Fruit fly (Drosophila melanogaster) whole organism, pupa: Measurements from ENCODE around the gene vers.

Experiments
- CG10348 ChIP-seq: fragments of 200-800 bp; sonication (Bioruptor generic); IDR thresholded peaks from 2 replicates; pipeline ENCODE4 v1.3.6; 2022; ENCODE audit warnings: missing biosample characterization, missing genetic modification characterization
- CG12605 ChIP-seq: fragments of 200-800 bp; sonication (Bioruptor generic); IDR thresholded peaks from 2 replicates; pipeline ENCODE4 v1.3.6; 2022; ENCODE audit warnings: missing biosample characterization, missing genetic modification characterization
- CG13204 ChIP-seq: fragments of 200-800 bp; sonication (Bioruptor generic); optimal IDR thresholded peaks from 2 replicates; lab custom pipeline; 2018; ENCODE audit warnings: missing biosample characterization, mild to moderate bottlenecking, missing genetic modification characterization, moderate library complexity
- CG14655 ChIP-seq: fragments of 200-800 bp; sonication (Bioruptor generic); optimal IDR thresholded peaks from 3 replicates; lab custom pipeline; 2017; ENCODE audit warnings: mild to moderate bottlenecking, missing biosample characterization, missing genetic modification reagents, missing genetic modification characterization
- CG15710 ChIP-seq: fragments of 200-800 bp; sonication (Bioruptor generic); optimal IDR thresholded peaks from 2 replicates; lab custom pipeline; 2018; ENCODE audit warnings: missing biosample characterization, mild to moderate bottlenecking, missing genetic modification characterization, moderate library complexity
- CG17806 ChIP-seq: fragments of 200-800 bp; sonication (Bioruptor generic); optimal IDR thresholded peaks from 2 replicates; lab custom pipeline; 2018; ENCODE audit warnings: missing biosample characterization, mild to moderate bottlenecking, missing genetic modification characterization, moderate library complexity
- CG32121 ChIP-seq: fragments of 200-800 bp; sonication (Bioruptor generic); IDR thresholded peaks from 2 replicates; pipeline ENCODE4 v1.3.6; 2022; ENCODE audit warnings: missing biosample characterization, missing genetic modification characterization
- CG34367 ChIP-seq: fragments of 200-800 bp; sonication (Bioruptor generic); optimal IDR thresholded peaks from 2 replicates; lab custom pipeline; 2018; ENCODE audit warnings: missing biosample characterization, mild to moderate bottlenecking, missing genetic modification characterization
- CG4496 ChIP-seq: fragments of 200-800 bp; sonication (Bioruptor generic); IDR thresholded peaks from 3 replicates; pipeline ENCODE4 v1.3.6; 2022; ENCODE audit warnings: missing biosample characterization, missing genetic modification characterization
- CG8159 ChIP-seq: fragments of 200-800 bp; sonication (Bioruptor generic); optimal IDR thresholded peaks from 3 replicates; lab custom pipeline; 2018; ENCODE audit warnings: missing biosample characterization, mild to moderate bottlenecking, missing genetic modification characterization, moderate library complexity
- CG8301 ChIP-seq: fragments of 200-800 bp; sonication (Bioruptor generic); optimal IDR thresholded peaks from 2 replicates; lab custom pipeline; 2018; ENCODE audit warnings: missing biosample characterization, mild to moderate bottlenecking, missing genetic modification characterization
- CG9948 ChIP-seq: fragments of 200-800 bp; sonication (Bioruptor generic); optimal IDR thresholded peaks from 2 replicates; lab custom pipeline; 2018; ENCODE audit warnings: missing biosample characterization, mild to moderate bottlenecking, missing genetic modification characterization, moderate library complexity
- D1 ChIP-seq: fragments of 200-800 bp; sonication (Bioruptor generic); optimal IDR thresholded peaks from 2 replicates; lab custom pipeline; 2018; ENCODE audit warnings: missing biosample characterization, mild to moderate bottlenecking, missing genetic modification characterization, moderate library complexity
- EcR ChIP-seq: fragments of 200-800 bp; sonication (Bioruptor generic); optimal IDR thresholded peaks from 3 replicates; lab custom pipeline; 2019; ENCODE audit warnings: missing biosample characterization, missing genetic modification characterization, mild to moderate bottlenecking, moderate library complexity, missing genetic modification reagents
- Ets98B ChIP-seq: fragments of 200-800 bp; sonication (Bioruptor generic); IDR thresholded peaks from 2 replicates; pipeline ENCODE4 v1.3.6; 2022; ENCODE audit warnings: missing biosample characterization, missing genetic modification characterization
- Pif1A ChIP-seq: fragments of 200-800 bp; sonication (Bioruptor generic); optimal IDR thresholded peaks from 3 replicates; lab custom pipeline; 2016; ENCODE audit warnings: missing biosample characterization, missing genetic modification characterization
- Pif1B ChIP-seq: fragments of 200-800 bp; sonication (Bioruptor generic); optimal IDR thresholded peaks from 3 replicates; lab custom pipeline; 2016; ENCODE audit warnings: missing biosample characterization, missing genetic modification characterization
- Snoo ChIP-seq: fragments of 200-800 bp; sonication (Bioruptor generic); optimal IDR thresholded peaks from 3 replicates; lab custom pipeline; 2017; ENCODE audit warnings: missing biosample characterization, mild to moderate bottlenecking, missing genetic modification characterization, inconsistent platforms
- fd96Ca ChIP-seq: fragments of 200-800 bp; sonication (Bioruptor generic); IDR thresholded peaks from 3 replicates; pipeline ENCODE4 v1.3.6; 2022; ENCODE audit warnings: missing biosample characterization, missing genetic modification characterization
- gl ChIP-seq: fragments of 200-800 bp; sonication (Bioruptor generic); optimal IDR thresholded peaks from 2 replicates; lab custom pipeline; 2018; ENCODE audit warnings: missing biosample characterization, mild to moderate bottlenecking, missing genetic modification characterization
- rn ChIP-seq: fragments of 200-800 bp; sonication (Bioruptor generic); IDR thresholded peaks from 2 replicates; pipeline ENCODE4 v1.3.6; 2022; ENCODE audit warnings: missing biosample characterization, missing genetic modification characterization

The vers gene

DNA sequence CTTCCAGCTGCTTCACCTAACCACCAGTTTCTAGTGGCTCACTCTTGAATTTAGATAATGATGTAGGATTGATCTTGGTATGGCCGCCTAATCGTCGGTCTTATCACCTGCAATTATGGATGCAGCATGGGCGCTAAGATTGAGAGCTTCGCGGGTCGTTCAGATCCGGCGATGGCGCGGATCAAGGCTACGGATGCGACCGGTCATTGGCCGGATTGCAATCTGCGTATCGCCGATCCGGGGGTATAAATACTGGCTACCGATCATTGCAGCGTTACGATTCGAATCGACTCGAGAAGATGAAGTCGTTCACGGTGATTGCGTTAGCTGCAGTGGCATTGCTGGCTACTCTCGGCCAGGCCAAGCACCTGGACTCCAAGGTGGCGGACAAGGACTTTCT is 13.2 kb downstream of the vers start, which contains the start of gene Lsp2:
TSS of gene Lsp2 (plus strand) at position 283 of the 400 bp plus-strand sequence.
- TF ChIP-seq EcR (GFP tag; lab: Kevin White, UChicago), result peak; percentile 40
- no peak for TF ChIP-seq CG17806

dm6 chr3L:12131918-12132317 is 16.0 kb downstream of the vers start, which contains the start of gene DEF8:
TSS of gene DEF8 (plus strand) at chr3L:12132146.
- TF ChIP-seq CG17806 (peak; percentile 85), CG12605 (peak; percentile 92), CG8301 (peak; percentile 84), CG10348 (GFP tag; lab: Robert Waterston, UW) (no peak), rn (GFP tag; lab: Robert Waterston, UW) (peak; percentile 68), CG8159 (peak; percentile 88), CG14655 (peak; percentile 80), CG13204 (no peak), CG15710 (tag; lab: Kevin White, UChicago) (peak; percentile 83), gl (peak; percentile 37), CG32121 (GFP tag; lab: Robert Waterston, UW) (peak; percentile 92), fd96Ca (peak; percentile 75), D1 (peak; percentile 94), Pif1B (GFP tag; lab: Kevin White, UChicago) (no peak), Snoo (tag; lab: Kevin White, UChicago) (peak; percentile 76), EcR (GFP tag; lab: Kevin White, UChicago) (peak; percentile 19), CG9948 (tag; lab: Kevin White, UChicago) (peak; percentile 87), Pif1A (GFP tag; lab: Kevin White, UChicago) (no peak), Ets98B (peak; percentile 87), CG4496 (GFP tag; lab: Robert Waterston, UW) (peak; percentile 89), CG34367 (tag; lab: Kevin White, UChicago) (peak; percentile 80)

DNA sequence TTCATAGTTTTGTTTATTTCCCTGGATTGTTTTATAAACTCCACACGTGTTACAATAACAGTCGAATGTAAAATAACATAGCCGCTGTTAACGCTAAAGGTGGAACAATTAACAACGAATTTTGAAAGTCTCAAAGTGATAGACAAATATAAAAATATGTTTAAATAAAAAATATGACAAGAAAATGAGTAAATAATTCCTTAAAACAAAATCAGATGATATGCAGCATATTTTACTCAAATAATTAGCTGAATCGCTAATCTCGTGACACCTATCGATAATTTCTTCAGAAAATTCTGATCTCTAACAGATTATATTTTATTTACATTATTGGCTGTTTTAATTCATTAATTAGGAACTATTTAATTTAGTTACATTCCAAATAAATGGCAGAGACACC is 20.7 kb downstream of the vers start, which contains the start of the genes CG5645 and Atg12:
TSS of gene CG5645 (minus strand) at position 77 of the 400 bp plus-strand sequence.
TSS of gene Atg12 (plus strand) at position 338 of the 400 bp plus-strand sequence.
- TF ChIP-seq gl, result no peak
- TF ChIP-seq CG4496 (GFP tag; lab: Robert Waterston, UW), result peak; percentile 75
- TF ChIP-seq Pif1B (GFP tag; lab: Kevin White, UChicago), result no peak
- no peak for TF ChIP-seq CG8301
- peak; percentile 48; the same call in 1 of the 2 replicates for TF ChIP-seq CG32121 (GFP tag; lab: Robert Waterston, UW)
- peak; percentile 8 for TF ChIP-seq CG9948 (tag; lab: Kevin White, UChicago)
- peak; percentile 44; the same call in 1 of the 2 replicates for TF ChIP-seq Ets98B
- TF ChIP-seq CG15710 (tag; lab: Kevin White, UChicago), result peak; percentile 51
- no peak for TF ChIP-seq CG10348 (GFP tag; lab: Robert Waterston, UW)
- TF ChIP-seq Snoo (tag; lab: Kevin White, UChicago), result no peak
- TF ChIP-seq CG17806, result peak; percentile 58
- TF ChIP-seq EcR (GFP tag; lab: Kevin White, UChicago), result no peak
- no peak for TF ChIP-seq D1
- TF ChIP-seq rn (GFP tag; lab: Robert Waterston, UW), result no peak; the same call in 1 of the 2 replicates
- peak; percentile 66 for TF ChIP-seq CG8159
- peak; percentile 42 for TF ChIP-seq CG14655

- TF ChIP-seq EcR (GFP tag; lab: Kevin White, UChicago), result no peak
- TF ChIP-seq Ets98B, result peak; percentile 53; the same call in 1 of the 2 replicates
- TF ChIP-seq CG12605, result no peak
- no peak for TF ChIP-seq CG13204
- TF ChIP-seq CG9948 (tag; lab: Kevin White, UChicago), result peak; percentile 54
- no peak for TF ChIP-seq D1
- 0 out of 2 replicates have a peak, but pooled peaks have one; percentile 20 for TF ChIP-seq CG10348 (GFP tag; lab: Robert Waterston, UW)
- TF ChIP-seq Pif1A (GFP tag; lab: Kevin White, UChicago), result no peak
- TF ChIP-seq CG15710 (tag; lab: Kevin White, UChicago), result peak; percentile 76
- peak; percentile 40 for TF ChIP-seq Pif1B (GFP tag; lab: Kevin White, UChicago)
- TF ChIP-seq gl, result no peak
- TF ChIP-seq rn (GFP tag; lab: Robert Waterston, UW), result no peak
- peak; percentile 53 for TF ChIP-seq CG34367 (tag; lab: Kevin White, UChicago)
- TF ChIP-seq CG8301, result peak; percentile 53
- TF ChIP-seq fd96Ca, result no peak; the same call in 2 of the 3 replicates
- peak; percentile 48 for TF ChIP-seq CG17806
- no peak for TF ChIP-seq CG14655
- TF ChIP-seq CG32121 (GFP tag; lab: Robert Waterston, UW), result peak; percentile 45; the same call in 1 of the 2 replicates
- TF ChIP-seq CG8159, result peak; percentile 75
- peak; percentile 67 for TF ChIP-seq Snoo (tag; lab: Kevin White, UChicago)
- TF ChIP-seq CG4496 (GFP tag; lab: Robert Waterston, UW), result 0 out of 3 replicates have a peak, but pooled peaks have one; percentile 36
These were observed 22.4 kb downstream of the vers start, which contains the start of the genes ND-SGDH and RhoGAP68F for dm6 chr3L:12138113-12138899. TSS of gene ND-SGDH (minus strand) at chr3L:12138584. TSS of gene RhoGAP68F (plus strand) at chr3L:12138868.

- no peak for TF ChIP-seq gl
- TF ChIP-seq CG8301, result peak; percentile 39
- 0 out of 2 replicates have a peak, but pooled peaks have one; percentile 11 for TF ChIP-seq CG12605
- TF ChIP-seq CG17806, result peak; percentile 43
- TF ChIP-seq CG8159, result peak; percentile 54
- TF ChIP-seq CG10348 (GFP tag; lab: Robert Waterston, UW), result no peak
- TF ChIP-seq CG15710 (tag; lab: Kevin White, UChicago), result peak; percentile 44
- TF ChIP-seq CG34367 (tag; lab: Kevin White, UChicago), result peak; percentile 26
- no peak for TF ChIP-seq CG13204
- no peak for TF ChIP-seq CG14655
- TF ChIP-seq CG4496 (GFP tag; lab: Robert Waterston, UW), result peak; percentile 62
- TF ChIP-seq D1, result no peak
- no peak for TF ChIP-seq EcR (GFP tag; lab: Kevin White, UChicago)
- TF ChIP-seq Pif1A (GFP tag; lab: Kevin White, UChicago), result no peak
- TF ChIP-seq fd96Ca, result 0 out of 3 replicates have a peak, but pooled peaks have one; percentile 43
- TF ChIP-seq Snoo (tag; lab: Kevin White, UChicago), result peak; percentile 51
- peak; percentile 39 for TF ChIP-seq CG9948 (tag; lab: Kevin White, UChicago)
- TF ChIP-seq rn (GFP tag; lab: Robert Waterston, UW), result no peak
- TF ChIP-seq Ets98B, result peak; percentile 43
These were observed 23.4 kb downstream of the vers start for dm6 chr3L:12139232-12139698.
